Worm (Caenorhabditis elegans) whole organism, L4 larva: ENCODE data around the gene F28H7.2.

ENCODE experiments used
- D1046.2 ChIP-seq: fragments of 200-800 bp; sonication (Bioruptor generic); IDR thresholded peaks from 2 replicates; pipeline ENCODE4 v1.3.6; 2022; ENCODE audit warnings: missing genetic modification characterization, missing compliant biosample characterization
- ceh-82 ChIP-seq: sonication (generic microtip); optimal IDR thresholded peaks from 2 replicates; lab custom pipeline; 2017; ENCODE audit warnings: missing biosample characterization, missing genetic modification characterization
- nhr-25 ChIP-seq: sonication (generic microtip); optimal IDR thresholded peaks from 2 replicates; lab custom pipeline; 2017; ENCODE audit warnings: missing genetic modification characterization, mild to moderate bottlenecking, missing compliant biosample characterization, antibody characterized with exemption, moderate library complexity, borderline replicate concordance; ENCODE audit not compliant: insufficient read depth
- nhr-76 ChIP-seq: fragments of 150-350 bp; optimal IDR thresholded peaks from 2 replicates; lab custom pipeline; 2014; ENCODE audit warnings: missing biosample characterization, missing genetic modification characterization
- pha-4 ChIP-seq, 2 experiments: fragments of 150-350 bp in 1 of 2; fragments of 200-800 bp in 1 of 2; sonication (Bioruptor generic) in 1 of 2; IDR thresholded peaks in 1 of 2; optimal IDR thresholded peaks in 1 of 2; 2 replicates each; pipeline versions ENCODE4 v1.3.6 to Lab custom; 2014 to 2022; ENCODE audit warnings: missing genetic modification characterization in 2 of 2, missing genetic modification reagents in 2 of 2, missing biosample characterization in 1 of 2, missing compliant biosample characterization in 1 of 2
- skn-1 ChIP-seq: fragments of 150-350 bp; optimal IDR thresholded peaks from 2 replicates; lab custom pipeline; 2014; ENCODE audit warnings: missing biosample characterization, missing genetic modification characterization
- unc-39 ChIP-seq: sonication (generic microtip); optimal IDR thresholded peaks from 2 replicates; lab custom pipeline; 2017; ENCODE audit warnings: missing biosample characterization, missing genetic modification characterization

- TF ChIP-seq ceh-82 (tag; lab: Kevin White, UChicago), result no peak
- TF ChIP-seq nhr-76, result no peak
- no peak for TF ChIP-seq unc-39 (tag; lab: Kevin White, UChicago)
- no peak for TF ChIP-seq pha-4 (GFP tag; IDR thresholded peaks at IDR 0.05; lab: Robert Waterston, UW)
- TF ChIP-seq pha-4 (tag; optimal IDR thresholded peaks at IDR 0.05; lab: Kevin White, UChicago), result no peak
- TF ChIP-seq D1046.2 (GFP tag; lab: Robert Waterston, UW), result no peak
- TF ChIP-seq skn-1 (tag; lab: Kevin White, UChicago), result no peak
- TF ChIP-seq nhr-25 (tag; lab: Kevin White, UChicago), result no peak
Observed at ce11 chrV:10726691-10727090, 21.0 kb upstream of the F28H7.2 start.
